Worm (Caenorhabditis elegans) whole organism, midembryonic: Measurements from ENCODE around the gene ndua-5.

Experiments
- T22C8.4 ChIP-seq: fragments of 200-800 bp; sonication (Bioruptor generic); IDR thresholded peaks from 2 replicates; pipeline ENCODE4 v1.3.6; 2022; ENCODE audit warnings: missing genetic modification characterization, missing compliant biosample characterization
- cog-1 ChIP-seq: sonication (generic microtip); optimal IDR thresholded peaks from 2 replicates; lab custom pipeline; 2016; ENCODE audit warnings: missing genetic modification characterization, missing compliant biosample characterization
- flt-1 ChIP-seq: fragments of 200-800 bp; sonication (Bioruptor generic); IDR thresholded peaks from 2 replicates; pipeline ENCODE4 v1.3.6; 2022; ENCODE audit warnings: missing genetic modification characterization, missing compliant biosample characterization
- klf-2 ChIP-seq: fragments of 200-800 bp; sonication (Bioruptor generic); conservative IDR thresholded peaks from 2 replicates; pipeline ENCODE4 v1.3.6; 2022; ENCODE audit warnings: missing genetic modification reagents, missing genetic modification characterization, missing compliant biosample characterization
- med-1 ChIP-seq: sonication (generic microtip); optimal IDR thresholded peaks from 2 replicates; lab custom pipeline; 2017; ENCODE audit warnings: missing genetic modification characterization, mild to moderate bottlenecking, missing compliant biosample characterization, antibody characterized with exemption, missing genetic modification reagents; ENCODE audit not compliant: insufficient read depth
- ref-1 ChIP-seq: fragments of 200-800 bp; sonication (Bioruptor generic); conservative IDR thresholded peaks from 2 replicates; pipeline ENCODE4 v1.3.6; 2022; ENCODE audit warnings: missing genetic modification reagents, missing genetic modification characterization, missing compliant biosample characterization
- tab-1 ChIP-seq: fragments of 200-800 bp; sonication (Bioruptor generic); IDR thresholded peaks from 2 replicates; pipeline ENCODE4 v1.3.6; 2022; ENCODE audit warnings: missing genetic modification characterization, missing compliant biosample characterization
- ztf-23 ChIP-seq: fragments of 200-800 bp; sonication (Bioruptor generic); IDR thresholded peaks from 2 replicates; pipeline ENCODE4 v1.3.6; 2022; ENCODE audit warnings: missing genetic modification reagents, missing genetic modification characterization, missing compliant biosample characterization
- ztf-29 ChIP-seq: fragments of 200-800 bp; sonication (Bioruptor generic); IDR thresholded peaks from 2 replicates; pipeline ENCODE4 v1.3.6; 2022; ENCODE audit warnings: missing genetic modification reagents, missing genetic modification characterization, missing compliant biosample characterization

ndua-5 gene

ce11 chrIV:9535105-9535504 lies 10.4 kb upstream of the ndua-5 start:
- TF ChIP-seq ref-1 (GFP tag; lab: Robert Waterston, UW): no peak
- TF ChIP-seq ztf-23 (GFP tag; lab: Robert Waterston, UW): no peak
- TF ChIP-seq klf-2: no peak
- no peak for TF ChIP-seq flt-1
- no peak for TF ChIP-seq T22C8.4 (GFP tag; lab: Robert Waterston, UW)
- TF ChIP-seq med-1: no peak
- TF ChIP-seq tab-1: no peak
- TF ChIP-seq cog-1 (tag; lab: Kevin White, UChicago): no peak
- no peak for TF ChIP-seq ztf-29 (GFP tag; lab: Robert Waterston, UW)

ce11 chrIV:9534342-9534741 lies 9.6 kb upstream of the ndua-5 start:
- TF ChIP-seq ref-1 (GFP tag; lab: Robert Waterston, UW) (no peak), flt-1 (no peak), tab-1 (no peak), ztf-29 (GFP tag; lab: Robert Waterston, UW) (no peak), med-1 (no peak), cog-1 (tag; lab: Kevin White, UChicago) (no peak)

ce11 chrIV:9533071-9533470 lies 8.4 kb upstream of the ndua-5 start, which contains the start of gene F56H11.2:
F56H11.2 (minus strand) TSS chrIV:9533171.
- no peak for TF ChIP-seq cog-1 (tag; lab: Kevin White, UChicago)
- no peak for TF ChIP-seq ztf-29 (GFP tag; lab: Robert Waterston, UW)
- TF ChIP-seq flt-1: no peak
- TF ChIP-seq klf-2: no peak
- no peak for TF ChIP-seq T22C8.4 (GFP tag; lab: Robert Waterston, UW)
- no peak for TF ChIP-seq ref-1 (GFP tag; lab: Robert Waterston, UW)
- no peak for TF ChIP-seq ztf-23 (GFP tag; lab: Robert Waterston, UW)
- no peak for TF ChIP-seq tab-1
- TF ChIP-seq med-1: no peak

- TF ChIP-seq flt-1: no peak
- no peak for TF ChIP-seq ztf-29 (GFP tag; lab: Robert Waterston, UW)
- no peak for TF ChIP-seq cog-1 (tag; lab: Kevin White, UChicago)
- no peak for TF ChIP-seq med-1
These were observed 6.1 kb upstream of the ndua-5 start for ce11 chrIV:9530768-9531167.

ce11 chrIV:9529647-9530046 lies 4.9 kb upstream of the ndua-5 start, which contains the start of gene elo-7:
elo-7 (plus strand) TSS chrIV:9529947.
- TF ChIP-seq T22C8.4 (GFP tag; lab: Robert Waterston, UW): no peak

- TF ChIP-seq ztf-29 (GFP tag; lab: Robert Waterston, UW) (no peak), med-1 (no peak), flt-1 (no peak), ref-1 (GFP tag; lab: Robert Waterston, UW) (no peak), tab-1 (no peak), T22C8.4 (GFP tag; lab: Robert Waterston, UW) (no peak), klf-2 (no peak), cog-1 (tag; lab: Kevin White, UChicago) (no peak), ztf-23 (GFP tag; lab: Robert Waterston, UW) (no peak)
These were observed 2.3 kb upstream of the ndua-5 start for ce11 chrIV:9527002-9527401.

- TF ChIP-seq ztf-23 (GFP tag; lab: Robert Waterston, UW) (no peak), tab-1 (no peak), flt-1 (no peak), klf-2 (no peak), cog-1 (tag; lab: Kevin White, UChicago) (no peak)
These were observed 1.1 kb upstream of the ndua-5 start, which contains the start of gene elo-1 for ce11 chrIV:9525682-9526416. elo-1 (plus strand) TSS chrIV:9526366.

ce11 chrIV:9523139-9523538 lies 1.6 kb downstream of the ndua-5 start:
- TF ChIP-seq flt-1 (no peak), ref-1 (GFP tag; lab: Robert Waterston, UW) (no peak), cog-1 (tag; lab: Kevin White, UChicago) (no peak), ztf-29 (GFP tag; lab: Robert Waterston, UW) (no peak), T22C8.4 (GFP tag; lab: Robert Waterston, UW) (no peak), tab-1 (no peak)

- no peak for TF ChIP-seq cog-1 (tag; lab: Kevin White, UChicago)
- TF ChIP-seq klf-2: no peak
- no peak for TF ChIP-seq ztf-29 (GFP tag; lab: Robert Waterston, UW)
- TF ChIP-seq ztf-23 (GFP tag; lab: Robert Waterston, UW): no peak
- TF ChIP-seq ref-1 (GFP tag; lab: Robert Waterston, UW): no peak
- no peak for TF ChIP-seq T22C8.4 (GFP tag; lab: Robert Waterston, UW)
- no peak for TF ChIP-seq flt-1
- no peak for TF ChIP-seq tab-1
- no peak for TF ChIP-seq med-1
These were observed 4.1 kb downstream of the ndua-5 start for ce11 chrIV:9520629-9521028.

ce11 chrIV:9518608-9519007 lies 6.1 kb downstream of the ndua-5 start, which contains the start of gene nlp-35:
nlp-35 (minus strand) TSS chrIV:9518926.
- TF ChIP-seq ztf-23 (GFP tag; lab: Robert Waterston, UW): no peak
- no peak for TF ChIP-seq med-1
- TF ChIP-seq ref-1 (GFP tag; lab: Robert Waterston, UW): no peak

- no peak for TF ChIP-seq ref-1 (GFP tag; lab: Robert Waterston, UW)
- TF ChIP-seq T22C8.4 (GFP tag; lab: Robert Waterston, UW): no peak
These were observed 7.9 kb downstream of the ndua-5 start, which contains the start of gene C33A12.19 for ce11 chrIV:9516831-9517230. C33A12.19 (plus strand) TSS chrIV:9516999.
